Worm (Caenorhabditis elegans) whole organism, L1 larva: Measurements from ENCODE around the gene T19D12.1.

Experiments used
- C04F5.9 ChIP-seq: sonication (generic microtip); optimal IDR thresholded peaks from 2 replicates; lab custom pipeline; 2016; ENCODE audit warnings: missing genetic modification characterization, missing compliant biosample characterization
- C34B4.2 ChIP-seq: sonication (generic microtip); optimal IDR thresholded peaks from 2 replicates; lab custom pipeline; 2017; ENCODE audit warnings: mild to moderate bottlenecking, missing genetic modification characterization, missing compliant biosample characterization
- F16B12.6 ChIP-seq: fragments of 150-350 bp; optimal IDR thresholded peaks from 2 replicates; lab custom pipeline; 2014; ENCODE audit warnings: missing biosample characterization, missing genetic modification characterization
- aha-1 ChIP-seq: fragments of 150-350 bp; optimal IDR thresholded peaks from 2 replicates; lab custom pipeline; 2014; ENCODE audit warnings: missing biosample characterization, missing genetic modification characterization
- ceh-82 ChIP-seq, 3 experiments: fragments of 150-350 bp in 1 of 3; sonication (generic microtip) in 2 of 3; optimal IDR thresholded peaks; 2 replicates each; lab custom pipeline; 2014 to 2017; ENCODE audit warnings: missing biosample characterization in 3 of 3, missing genetic modification characterization in 3 of 3
- ceh-90 ChIP-seq: sonication (generic microtip); optimal IDR thresholded peaks from 2 replicates; lab custom pipeline; 2016; ENCODE audit warnings: missing genetic modification characterization, missing compliant biosample characterization
- dsc-1 ChIP-seq: sonication (generic microtip); optimal IDR thresholded peaks from 2 replicates; lab custom pipeline; 2016; ENCODE audit warnings: mild to moderate bottlenecking, missing genetic modification characterization, missing compliant biosample characterization
- efl-1 ChIP-seq, 4 experiments: fragments of 150-350 bp; optimal IDR thresholded peaks in 3 of 4; peaks in 1 of 4; 1 replicate in 1 of 4; 2 replicates in 3 of 4; lab custom pipeline; 2014; ENCODE audit warnings: missing biosample characterization in 2 of 4, missing genetic modification characterization in 2 of 4, missing genetic modification reagents in 2 of 4
- elt-2 ChIP-seq: sonication (generic microtip); optimal IDR thresholded peaks from 2 replicates; lab custom pipeline; 2016; ENCODE audit warnings: missing genetic modification characterization, mild to moderate bottlenecking, inconsistent platforms, missing compliant biosample characterization, missing genetic modification reagents
- elt-3 ChIP-seq, 6 experiments: fragments of 150-350 bp in 1 of 6; sonication (generic microtip); optimal IDR thresholded peaks; 2 replicates each; lab custom pipeline; 2017 to 2018; ENCODE audit warnings: missing biosample characterization in 6 of 6, missing genetic modification characterization in 6 of 6, inconsistent platforms in 1 of 6
- fkh-10 ChIP-seq: sonication (generic microtip); optimal IDR thresholded peaks from 2 replicates; lab custom pipeline; 2017; ENCODE audit warnings: missing biosample characterization, missing genetic modification reagents, missing genetic modification characterization
- fkh-8 ChIP-seq: sonication (generic microtip); optimal IDR thresholded peaks from 2 replicates; lab custom pipeline; 2016; ENCODE audit warnings: mild to moderate bottlenecking, missing genetic modification characterization, missing compliant biosample characterization
- hpl-2 ChIP-seq: fragments of 150-350 bp; optimal IDR thresholded peaks from 2 replicates; lab custom pipeline; 2014; ENCODE audit warnings: missing biosample characterization, missing genetic modification reagents, missing genetic modification characterization
- jun-1 ChIP-seq: fragments of 150-350 bp; optimal IDR thresholded peaks from 2 replicates; lab custom pipeline; 2014; ENCODE audit warnings: missing biosample characterization, missing genetic modification reagents, missing genetic modification characterization
- lin-13 ChIP-seq: fragments of 150-350 bp; optimal IDR thresholded peaks from 2 replicates; lab custom pipeline; 2014; ENCODE audit warnings: missing biosample characterization, missing genetic modification reagents, missing genetic modification characterization
- lin-15B ChIP-seq: fragments of 150-350 bp; sonication (generic microtip); optimal IDR thresholded peaks from 3 replicates; lab custom pipeline; 2014; ENCODE audit warnings: missing biosample characterization, missing genetic modification characterization
- lir-3 ChIP-seq: sonication (generic microtip); optimal IDR thresholded peaks from 2 replicates; lab custom pipeline; 2016; ENCODE audit warnings: mild to moderate bottlenecking, missing genetic modification characterization, moderate library complexity, missing compliant biosample characterization; ENCODE audit not compliant: poor library complexity
- nhr-11 ChIP-seq: fragments of 150-350 bp; optimal IDR thresholded peaks from 2 replicates; lab custom pipeline; 2014; ENCODE audit warnings: missing biosample characterization, missing genetic modification characterization
- nhr-12 ChIP-seq: sonication (generic microtip); optimal IDR thresholded peaks from 2 replicates; lab custom pipeline; 2017; ENCODE audit warnings: missing biosample characterization, missing genetic modification characterization
- nhr-19 ChIP-seq: fragments of 200-800 bp; sonication (Bioruptor generic); conservative IDR thresholded peaks from 2 replicates; pipeline ENCODE4 v1.3.6; 2022; ENCODE audit warnings: missing genetic modification characterization, missing compliant biosample characterization
- nhr-20 ChIP-seq: sonication (generic microtip); optimal IDR thresholded peaks from 2 replicates; lab custom pipeline; 2016; ENCODE audit warnings: mild to moderate bottlenecking, missing genetic modification characterization, missing compliant biosample characterization
- nhr-28 ChIP-seq: fragments of 150-350 bp; optimal IDR thresholded peaks from 2 replicates; lab custom pipeline; 2014; ENCODE audit warnings: missing biosample characterization, missing genetic modification characterization
- nhr-71 ChIP-seq: sonication (generic microtip); optimal IDR thresholded peaks from 2 replicates; lab custom pipeline; 2016; ENCODE audit warnings: mild to moderate bottlenecking, missing genetic modification characterization, moderate library complexity, missing compliant biosample characterization
- nhr-76 ChIP-seq: sonication (generic microtip); optimal IDR thresholded peaks from 2 replicates; lab custom pipeline; 2017; ENCODE audit warnings: missing biosample characterization, missing genetic modification characterization
- nhr-84 ChIP-seq: sonication (generic microtip); optimal IDR thresholded peaks from 2 replicates; lab custom pipeline; 2017; ENCODE audit warnings: missing biosample characterization, missing genetic modification characterization
- nhr-90 ChIP-seq: sonication (generic microtip); optimal IDR thresholded peaks from 2 replicates; lab custom pipeline; 2016; ENCODE audit warnings: mild to moderate bottlenecking, missing genetic modification characterization, missing compliant biosample characterization; ENCODE audit not compliant: poor library complexity
- tlp-1 ChIP-seq: fragments of 150-350 bp; optimal IDR thresholded peaks from 2 replicates; lab custom pipeline; 2014; ENCODE audit warnings: missing biosample characterization, missing genetic modification characterization
- unc-130 ChIP-seq: fragments of 150-350 bp; optimal IDR thresholded peaks from 2 replicates; lab custom pipeline; 2017; ENCODE audit warnings: missing biosample characterization, missing genetic modification characterization, inconsistent platforms
- unc-30 ChIP-seq: sonication (generic microtip); optimal IDR thresholded peaks from 2 replicates; lab custom pipeline; 2017; ENCODE audit warnings: missing biosample characterization, missing genetic modification characterization
- unc-98 ChIP-seq: fragments of 200-800 bp; sonication (Bioruptor generic); IDR thresholded peaks from 2 replicates; pipeline ENCODE4 v1.3.6; 2022; ENCODE audit warnings: missing genetic modification characterization, missing compliant biosample characterization
- xbp-1 ChIP-seq: sonication (generic microtip); optimal IDR thresholded peaks from 2 replicates; lab custom pipeline; 2016; ENCODE audit warnings: missing genetic modification characterization, missing compliant biosample characterization

T19D12.1 gene

ce11 chrII:6646903-6647302, 19.8 kb upstream of the T19D12.1 start:
- no peak for TF ChIP-seq efl-1 (optimal IDR thresholded peaks at IDR 0.05; lab: Kevin White, UChicago)
- TF ChIP-seq efl-1 (GFP tag; optimal IDR thresholded peaks at IDR 0.05 in 1 of 2; lab: Kevin White, UChicago): peak in 1 of 2 experiments; percentile 5
- peak; percentile 63 for TF ChIP-seq dsc-1
- TF ChIP-seq aha-1 (tag; lab: Kevin White, UChicago): no peak
- TF ChIP-seq unc-130 (tag; lab: Kevin White, UChicago): no peak
- TF ChIP-seq, all 84 proteins: peak for 2

- TF ChIP-seq C34B4.2 (no peak), nhr-20 (tag; lab: Kevin White, UChicago) (no peak), elt-2 (tag; lab: Kevin White, UChicago) (no peak), C04F5.9 (tag; lab: Kevin White, UChicago) (no peak), nhr-84 (tag; lab: Kevin White, UChicago) (no peak), F16B12.6 (tag; lab: Kevin White, UChicago) (no peak), lir-3 (tag; lab: Kevin White, UChicago) (no peak), nhr-90 (no peak), unc-30 (tag; lab: Kevin White, UChicago) (no peak), unc-98 (GFP tag; lab: Robert Waterston, UW) (no peak), nhr-19 (GFP tag; lab: Robert Waterston, UW) (no peak), jun-1 (tag; lab: Kevin White, UChicago) (no peak), nhr-76 (tag; lab: Kevin White, UChicago) (no peak), nhr-71 (no peak)
- TF ChIP-seq, all 84 proteins: peak for 0
These were observed 17.7 kb upstream of the T19D12.1 start, which contains the start of gene oig-8 for ce11 chrII:6649026-6649425. Gene oig-8 (minus strand): TSS chrII:6649126.

ce11 chrII:6651719-6652118, 15.0 kb upstream of the T19D12.1 start, which contains the start of gene sra-26:
Gene sra-26 (minus strand): TSS chrII:6651819.
- no peak for TF ChIP-seq ceh-90
- TF ChIP-seq fkh-10 (GFP tag; lab: Kevin White, UChicago): no peak
- TF ChIP-seq lin-13 (GFP tag; lab: Kevin White, UChicago): no peak
- no peak for TF ChIP-seq hpl-2 (GFP tag; lab: Kevin White, UChicago)

ce11 chrII:6654284-6654683, 12.4 kb upstream of the T19D12.1 start, which contains the start of gene T19D12.9:
Gene T19D12.9 (minus strand): TSS chrII:6654384.
- TF ChIP-seq elt-3 (tag; optimal IDR thresholded peaks at IDR 0.05; lab: Kevin White, UChicago): no peak
- TF ChIP-seq efl-1 (optimal IDR thresholded peaks at IDR 0.05; lab: Kevin White, UChicago): no peak
- peak in 1 of 2 experiments; percentile 10 for TF ChIP-seq efl-1 (GFP tag; optimal IDR thresholded peaks at IDR 0.05 in 1 of 2; lab: Kevin White, UChicago)

- TF ChIP-seq nhr-71 (no peak), lin-15B (no peak), unc-130 (tag; lab: Kevin White, UChicago) (no peak), nhr-19 (GFP tag; lab: Robert Waterston, UW) (no peak), nhr-90 (no peak), lir-3 (tag; lab: Kevin White, UChicago) (no peak), fkh-8 (no peak), nhr-76 (tag; lab: Kevin White, UChicago) (no peak)
These were observed 7.9 kb upstream of the T19D12.1 start, which contains the start of gene T19D12.10 for ce11 chrII:6658766-6659165. Gene T19D12.10 (minus strand): TSS chrII:6658866.

- TF ChIP-seq tlp-1 (tag; lab: Kevin White, UChicago): peak; percentile 4
- no peak for TF ChIP-seq nhr-28 (tag; lab: Kevin White, UChicago)
- TF ChIP-seq nhr-12 (tag; lab: Kevin White, UChicago): no peak
- TF ChIP-seq lin-15B: no peak
- no peak for TF ChIP-seq xbp-1 (tag; lab: Kevin White, UChicago)
- no peak for TF ChIP-seq ceh-82 (tag; optimal IDR thresholded peaks at IDR 0.05; lab: Kevin White, UChicago)
- TF ChIP-seq elt-2 (tag; lab: Kevin White, UChicago): peak; percentile 39
- TF ChIP-seq unc-98 (GFP tag; lab: Robert Waterston, UW): no peak
- no peak for TF ChIP-seq fkh-8
- no peak for TF ChIP-seq nhr-11
These were observed 5.5 kb upstream of the T19D12.1 start, which contains the start of gene T19D12.2 for ce11 chrII:6661211-6661610. Gene T19D12.2 (plus strand): TSS chrII:6661335.
